Worm (Caenorhabditis elegans) whole organism, young adult: ENCODE data around the gene npp-21.

Experiments used
- B0261.1 ChIP-seq: sonication (generic microtip); optimal IDR thresholded peaks from 2 replicates; lab custom pipeline; 2016; ENCODE audit warnings: mild to moderate bottlenecking, missing genetic modification characterization, moderate library complexity, missing compliant biosample characterization
- B0336.3 ChIP-seq: fragments of 200-800 bp; sonication (Bioruptor generic); IDR thresholded peaks from 2 replicates; pipeline ENCODE4 v1.3.6; 2022; ENCODE audit warnings: missing genetic modification characterization, missing compliant biosample characterization
- F10E7.11 ChIP-seq: sonication (generic microtip); optimal IDR thresholded peaks from 2 replicates; lab custom pipeline; 2017; ENCODE audit warnings: mild to moderate bottlenecking, missing genetic modification characterization, moderate library complexity, missing compliant biosample characterization
- F23B12.7 ChIP-seq: sonication (generic microtip); optimal IDR thresholded peaks from 2 replicates; lab custom pipeline; 2017; ENCODE audit warnings: missing genetic modification characterization, mild to moderate bottlenecking, missing compliant biosample characterization, antibody characterized with exemption, moderate library complexity; ENCODE audit not compliant: insufficient read depth
- F37B4.10 ChIP-seq: fragments of 200-800 bp; sonication (Bioruptor generic); IDR thresholded peaks from 2 replicates; pipeline ENCODE4 v1.3.6; 2022; ENCODE audit warnings: missing genetic modification characterization, missing compliant biosample characterization
- K11D2.4 ChIP-seq: fragments of 200-800 bp; sonication (Bioruptor generic); IDR thresholded peaks from 2 replicates; pipeline ENCODE4 v1.3.6; 2022; ENCODE audit warnings: missing genetic modification reagents, missing genetic modification characterization, missing compliant biosample characterization
- ama-1 ChIP-seq, 3 experiments: fragments of 150-350 bp in 1 of 3; sonication (generic microtip) in 2 of 3; optimal IDR thresholded peaks; 2 replicates each; lab custom pipeline; 2014 to 2018; ENCODE audit warnings: missing biosample characterization in 2 of 3, missing genetic modification characterization in 2 of 3, missing genetic modification reagents in 2 of 3
- aptf-3 ChIP-seq: fragments of 200-800 bp; sonication (Bioruptor generic); IDR thresholded peaks from 2 replicates; pipeline ENCODE4 v1.3.6; 2022; ENCODE audit warnings: missing genetic modification characterization, missing compliant biosample characterization
- atf-7 ChIP-seq: sonication (generic microtip); optimal IDR thresholded peaks from 2 replicates; lab custom pipeline; 2017; ENCODE audit warnings: mild to moderate bottlenecking, missing genetic modification characterization, missing compliant biosample characterization
- athp-1 ChIP-seq: sonication (generic microtip); optimal IDR thresholded peaks from 2 replicates; lab custom pipeline; 2017; ENCODE audit warnings: mild to moderate bottlenecking, missing genetic modification characterization, missing compliant biosample characterization
- cebp-1 ChIP-seq, 2 experiments: fragments of 200-800 bp in 1 of 2; sonication (Bioruptor generic) in 1 of 2; sonication (generic microtip) in 1 of 2; IDR thresholded peaks in 1 of 2; optimal IDR thresholded peaks in 1 of 2; 2 replicates each; pipeline versions ENCODE4 v1.3.6 to Lab custom; 2017 to 2022; ENCODE audit warnings: missing compliant biosample characterization in 2 of 2, missing genetic modification characterization in 2 of 2, mild to moderate bottlenecking in 1 of 2, missing genetic modification reagents in 1 of 2, moderate library complexity in 1 of 2
- ceh-91 ChIP-seq: fragments of 200-800 bp; sonication (Bioruptor generic); IDR thresholded peaks from 2 replicates; pipeline ENCODE4 v1.3.6; 2022; ENCODE audit warnings: missing genetic modification reagents, missing genetic modification characterization, missing compliant biosample characterization
- dox-1 ChIP-seq: fragments of 200-800 bp; sonication (Bioruptor generic); IDR thresholded peaks from 2 replicates; pipeline ENCODE4 v1.3.6; 2022; ENCODE audit warnings: missing genetic modification reagents, missing genetic modification characterization, missing compliant biosample characterization
- dpl-1 ChIP-seq: fragments of 150-350 bp; optimal IDR thresholded peaks from 2 replicates; lab custom pipeline; 2014; ENCODE audit warnings: missing biosample characterization, missing genetic modification reagents, missing genetic modification characterization
- egl-18 ChIP-seq: fragments of 200-800 bp; sonication (Bioruptor generic); IDR thresholded peaks from 2 replicates; pipeline ENCODE4 v1.3.6; 2022; ENCODE audit warnings: missing genetic modification reagents, missing genetic modification characterization, missing compliant biosample characterization
- egrh-3 ChIP-seq: fragments of 200-800 bp; sonication (Bioruptor generic); IDR thresholded peaks from 2 replicates; pipeline ENCODE4 v1.3.6; 2022; ENCODE audit warnings: missing genetic modification reagents, missing genetic modification characterization, missing compliant biosample characterization
- ekl-4 ChIP-seq: fragments of 200-800 bp; sonication (Bioruptor generic); IDR thresholded peaks from 2 replicates; pipeline ENCODE4 v1.3.6; 2022; ENCODE audit warnings: missing genetic modification reagents, missing genetic modification characterization, missing compliant biosample characterization
- ets-4 ChIP-seq: fragments of 200-800 bp; sonication (Bioruptor generic); optimal IDR thresholded peaks from 2 replicates; lab custom pipeline; 2018; ENCODE audit warnings: mild to moderate bottlenecking, missing genetic modification characterization, missing compliant biosample characterization
- him-1 ChIP-seq: sonication (generic microtip); optimal IDR thresholded peaks from 2 replicates; lab custom pipeline; 2016; ENCODE audit warnings: missing genotype, missing genetic modification reagents, missing genetic modification characterization, missing compliant biosample characterization
- hlh-12 ChIP-seq: sonication (generic microtip); optimal IDR thresholded peaks from 2 replicates; lab custom pipeline; 2016; ENCODE audit warnings: missing genetic modification characterization, missing compliant biosample characterization
- let-607 ChIP-seq, 2 experiments: fragments of 200-800 bp in 1 of 2; sonication (Bioruptor generic) in 1 of 2; sonication (generic microtip) in 1 of 2; optimal IDR thresholded peaks; 2 replicates each; lab custom pipeline; 2016 to 2018; ENCODE audit warnings: mild to moderate bottlenecking in 2 of 2, missing compliant biosample characterization in 2 of 2, missing genetic modification characterization in 2 of 2, moderate library complexity in 2 of 2, missing genotype in 1 of 2
- lin-26 ChIP-seq: fragments of 200-800 bp; sonication (Bioruptor generic); IDR thresholded peaks from 2 replicates; pipeline ENCODE4 v1.3.6; 2022; ENCODE audit warnings: missing genetic modification reagents, missing genetic modification characterization, missing compliant biosample characterization
- lir-1 ChIP-seq: fragments of 200-800 bp; sonication (Bioruptor generic); conservative IDR thresholded peaks from 2 replicates; pipeline ENCODE4 v1.3.6; 2022; ENCODE audit warnings: missing genetic modification reagents, missing genetic modification characterization, missing compliant biosample characterization
- lsy-27 ChIP-seq: sonication (generic microtip); optimal IDR thresholded peaks from 2 replicates; lab custom pipeline; 2017; ENCODE audit warnings: missing genetic modification characterization, mild to moderate bottlenecking, missing compliant biosample characterization, antibody characterized with exemption, missing genotype, borderline replicate concordance; ENCODE audit not compliant: insufficient read depth
- madf-6 ChIP-seq: fragments of 200-800 bp; sonication (Bioruptor generic); IDR thresholded peaks from 2 replicates; pipeline ENCODE4 v1.3.6; 2022; ENCODE audit warnings: missing genetic modification reagents, missing genetic modification characterization, missing compliant biosample characterization
- mel-28 ChIP-seq: sonication (generic microtip); optimal IDR thresholded peaks from 2 replicates; lab custom pipeline; 2016; ENCODE audit warnings: borderline replicate concordance, mild to moderate bottlenecking, missing genetic modification characterization, missing compliant biosample characterization
- mes-4 ChIP-seq: sonication (generic microtip); optimal IDR thresholded peaks from 2 replicates; lab custom pipeline; 2016; ENCODE audit warnings: missing genotype, missing genetic modification characterization, missing compliant biosample characterization
- nhr-179 ChIP-seq: sonication (generic microtip); optimal IDR thresholded peaks from 2 replicates; lab custom pipeline; 2016; ENCODE audit warnings: mild to moderate bottlenecking, missing genetic modification characterization, missing compliant biosample characterization
- nhr-27 ChIP-seq: fragments of 200-800 bp; sonication (Bioruptor generic); optimal IDR thresholded peaks from 2 replicates; lab custom pipeline; 2018; ENCODE audit warnings: mild to moderate bottlenecking, missing genetic modification characterization, moderate library complexity, missing compliant biosample characterization
- nhr-80 ChIP-seq: sonication (generic microtip); optimal IDR thresholded peaks from 2 replicates; lab custom pipeline; 2016; ENCODE audit warnings: missing genetic modification characterization, missing compliant biosample characterization
- pha-4 ChIP-seq: fragments of 150-350 bp; sonication (generic microtip); optimal IDR thresholded peaks from 2 replicates; lab custom pipeline; 2014; ENCODE audit warnings: missing biosample characterization, missing genetic modification reagents, missing genetic modification characterization
- sdz-38 ChIP-seq: sonication (generic microtip); optimal IDR thresholded peaks from 2 replicates; lab custom pipeline; 2016; ENCODE audit warnings: missing genotype, missing genetic modification characterization, missing compliant biosample characterization
- snpc-4 ChIP-seq, 5 experiments: fragments of 150-350 bp in 1 of 5; sonication (generic microtip) in 4 of 5; optimal IDR thresholded peaks; 2 replicates each; lab custom pipeline; 2014 to 2018; ENCODE audit warnings: missing genetic modification characterization in 5 of 5, missing biosample characterization in 3 of 5, antibody characterized with exemption in 2 of 5, mild to moderate bottlenecking in 2 of 5, missing compliant biosample characterization in 2 of 5, missing genotype in 2 of 5, moderate library complexity in 2 of 5, missing genetic modification reagents in 1 of 5
- tbx-9 ChIP-seq: sonication (generic microtip); optimal IDR thresholded peaks from 2 replicates; lab custom pipeline; 2016; ENCODE audit warnings: borderline replicate concordance, missing genetic modification characterization, inconsistent platforms, missing compliant biosample characterization
- unc-130 ChIP-seq: sonication (generic microtip); optimal IDR thresholded peaks from 2 replicates; lab custom pipeline; 2016; ENCODE audit warnings: missing genetic modification reagents, missing genetic modification characterization, missing compliant biosample characterization

npp-21 gene

ce11 chrII:7642016-7642653, 42.7 kb downstream of the npp-21 start (continued):
- TF ChIP-seq tbx-9 (tag; lab: Kevin White, UChicago) = no peak
- no peak for TF ChIP-seq hlh-12
- no peak for TF ChIP-seq athp-1 (tag; lab: Kevin White, UChicago)
- TF ChIP-seq egl-18 (GFP tag; lab: Robert Waterston, UW) = no peak
- TF ChIP-seq K11D2.4 = no peak
- TF ChIP-seq madf-6 (GFP tag; lab: Robert Waterston, UW) = no peak
- no peak for TF ChIP-seq nhr-27 (tag; lab: Kevin White, UChicago)
- no peak for TF ChIP-seq F10E7.11
- TF ChIP-seq atf-7 (tag; lab: Kevin White, UChicago) = no peak
- TF ChIP-seq lsy-27 (tag; lab: Kevin White, UChicago) = no peak
- TF ChIP-seq F23B12.7 (tag; lab: Kevin White, UChicago) = no peak
- TF ChIP-seq let-607 (tag; optimal IDR thresholded peaks at IDR 0.05; lab: Kevin White, UChicago) = no peak
- TF ChIP-seq B0336.3 (GFP tag; lab: Robert Waterston, UW) = no peak
- no peak for TF ChIP-seq nhr-80 (tag; lab: Kevin White, UChicago)
- TF ChIP-seq egrh-3 = peak; percentile 84
- TF ChIP-seq B0261.1 = no peak
- TF ChIP-seq lir-1 (GFP tag; lab: Robert Waterston, UW) = no peak
- TF ChIP-seq ekl-4 (GFP tag; lab: Robert Waterston, UW) = no peak
- TF ChIP-seq snpc-4 (GFP tag; optimal IDR thresholded peaks at IDR 0.05; lab: Kevin White, UChicago) = no peak
- TF ChIP-seq snpc-4 (tag; optimal IDR thresholded peaks at IDR 0.05; lab: Kevin White, UChicago) = peak in 1 of 4 experiments; percentile 10
- TF ChIP-seq mes-4 (tag; lab: Kevin White, UChicago) = no peak
- no peak for TF ChIP-seq him-1 (tag; lab: Kevin White, UChicago)
- TF ChIP-seq unc-130 (GFP tag; lab: Kevin White, UChicago) = no peak
- TF ChIP-seq cebp-1 (GFP tag; IDR thresholded peaks at IDR 0.05; lab: Robert Waterston, UW) = no peak
- peak; percentile 58 for TF ChIP-seq cebp-1 (tag; optimal IDR thresholded peaks at IDR 0.05; lab: Kevin White, UChicago)
- no peak for TF ChIP-seq F37B4.10
- no peak for TF ChIP-seq lin-26
- TF ChIP-seq, all 124 proteins: peak for 13

ce11 chrII:7643214-7643613, 43.8 kb downstream of the npp-21 start:
- no peak for TF ChIP-seq mel-28 (tag; lab: Kevin White, UChicago)
- TF ChIP-seq ceh-91 (GFP tag; lab: Robert Waterston, UW) = no peak
- no peak for TF ChIP-seq ama-1 (optimal IDR thresholded peaks at IDR 0.05; lab: Kevin White, UChicago)
- no peak for TF ChIP-seq ama-1 (GFP tag; optimal IDR thresholded peaks at IDR 0.05; lab: Kevin White, UChicago)
- no peak for TF ChIP-seq dox-1
- no peak for TF ChIP-seq ets-4 (GFP tag; lab: Kevin White, UChicago)
- no peak for TF ChIP-seq let-607 (tag; optimal IDR thresholded peaks at IDR 0.05; lab: Kevin White, UChicago)
- no peak for TF ChIP-seq sdz-38 (tag; lab: Kevin White, UChicago)
- TF ChIP-seq aptf-3 (GFP tag; lab: Robert Waterston, UW) = no peak
- no peak for TF ChIP-seq nhr-179 (tag; lab: Kevin White, UChicago)
- no peak for TF ChIP-seq dpl-1 (GFP tag; lab: Kevin White, UChicago)
- no peak for TF ChIP-seq pha-4 (tag; lab: Kevin White, UChicago)
